Fruit fly (Drosophila melanogaster): ENCODE results near the gene CG42264.

CG42264 gene

DNA sequence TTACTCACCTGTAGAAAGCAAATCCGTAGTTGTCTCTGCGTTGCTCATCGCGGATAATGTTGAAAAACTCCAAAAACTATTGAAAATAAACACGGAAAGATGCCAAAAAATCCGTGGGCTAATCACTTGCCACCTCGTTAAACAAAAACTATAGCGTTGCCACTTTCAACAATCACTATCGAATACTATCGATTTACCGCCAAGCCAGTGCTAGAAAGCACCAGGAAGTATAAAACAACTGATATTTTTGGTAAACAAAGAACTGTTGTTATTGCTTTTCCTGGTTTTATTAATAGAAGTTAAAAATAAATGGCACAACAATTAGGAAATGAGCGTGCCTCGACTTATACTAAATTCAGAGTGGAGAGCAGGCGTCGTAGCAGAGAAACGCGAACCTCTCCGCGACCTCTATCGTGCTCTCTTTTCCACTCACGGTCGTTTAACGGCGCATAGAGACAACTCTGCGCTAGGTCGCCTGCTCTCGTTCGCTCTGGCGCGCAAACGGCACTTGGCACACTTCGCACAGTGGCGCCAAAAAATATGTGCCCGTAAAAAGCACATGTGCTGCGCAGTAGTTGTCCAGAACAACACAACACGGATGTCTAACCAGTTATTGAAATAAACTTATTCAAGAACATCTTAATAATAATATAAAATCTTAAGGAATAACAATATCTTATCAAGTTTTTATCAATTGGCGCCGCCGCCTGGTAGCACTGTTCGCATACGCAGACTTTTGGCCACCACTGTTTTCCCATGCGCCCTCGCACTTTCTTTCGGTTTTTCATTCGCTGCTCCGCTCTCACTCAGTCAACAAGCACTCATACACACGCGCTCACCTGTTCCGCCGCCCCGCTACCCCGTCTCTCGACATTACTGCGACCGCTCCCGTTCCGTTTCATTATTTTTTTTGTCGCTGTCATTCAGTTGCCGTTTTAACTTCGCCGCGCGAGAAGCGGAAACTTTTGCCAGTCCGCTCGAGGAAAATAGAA lies 21.3 kb downstream of the CG42264 start, which contains the start of the genes lin-52 and CG15771 (continued):
- peak; percentile 24 for TF ChIP-seq fu2 (GFP tag; optimal IDR thresholded peaks at IDR 0.05)
- peak; percentile 92 for TF ChIP-seq Nf-YC (tag; optimal IDR thresholded peaks at IDR 0.05)
- peak; percentile 93 for TF ChIP-seq Taf1 (GFP tag; IDR thresholded peaks at IDR 0.05)
- TF ChIP-seq Vsx1 (GFP tag; optimal IDR thresholded peaks at IDR 0.05), result peak; percentile 89
- peak; percentile 82 for TF ChIP-seq CG8765 (GFP tag; IDR thresholded peaks at IDR 0.05)
- TF ChIP-seq HHEX (GFP tag; optimal IDR thresholded peaks at IDR 0.05), result peak; percentile 97
- TF ChIP-seq CG34422 (GFP tag; IDR thresholded peaks at IDR 0.05), result peak; percentile 91
- TF ChIP-seq CG3838 (GFP tag; optimal IDR thresholded peaks at IDR 0.05), result peak; percentile 70
- peak; percentile 92 for TF ChIP-seq CG12219 (GFP tag; optimal IDR thresholded peaks at IDR 0.05)
- no peak for TF ChIP-seq hth (optimal IDR thresholded peaks at IDR 0.05)
- no peak for TF ChIP-seq hkb (optimal IDR thresholded peaks at IDR 0.05)
- peak; percentile 94 for TF ChIP-seq hkb (GFP tag; IDR thresholded peaks at IDR 0.05)
- peak; percentile 96 for TF ChIP-seq CG6689 (GFP tag; IDR thresholded peaks at IDR 0.05)
- TF ChIP-seq CG1603 (tag; optimal IDR thresholded peaks at IDR 0.05), result peak; percentile 85
- TF ChIP-seq CG4820 (GFP tag; optimal IDR thresholded peaks at IDR 0.05), result peak; percentile 86
- peak in 1 of 2 experiments; percentile 78 for TF ChIP-seq insv (GFP tag; optimal IDR thresholded peaks at IDR 0.05)
- TF ChIP-seq crol (GFP tag; IDR thresholded peaks at IDR 0.05), result peak; percentile 98
- TF ChIP-seq HLHmδ (GFP tag; optimal IDR thresholded peaks at IDR 0.05), result peak; percentile 41
- peak; percentile 92 for TF ChIP-seq CG4424 (GFP tag; optimal IDR thresholded peaks at IDR 0.05)
- peak; percentile 59 for TF ChIP-seq ERR (GFP tag; optimal IDR thresholded peaks at IDR 0.05)
- peak; percentile 97 for TF ChIP-seq YL-1 (GFP tag; optimal IDR thresholded peaks at IDR 0.05)
- peak; percentile 76 for TF ChIP-seq z (GFP tag; IDR thresholded peaks at IDR 0.05)
- no peak for TF ChIP-seq Lpt (GFP tag; optimal IDR thresholded peaks at IDR 0.05)
- TF ChIP-seq CG9727 (GFP tag; optimal IDR thresholded peaks at IDR 0.05), result peak; percentile 97
- TF ChIP-seq ac (GFP tag; optimal IDR thresholded peaks at IDR 0.05), result peak; percentile 81
- TF ChIP-seq CG12391 (tag; optimal IDR thresholded peaks at IDR 0.05), result peak; percentile 96
- 0 out of 2 replicates have a peak, but pooled peaks have one; percentile 15 for TF ChIP-seq sna (GFP tag; IDR thresholded peaks at IDR 0.05; ENCODE audit: partially characterized antibody)
- peak; percentile 88; the same call in 2 of the 4 replicates for TF ChIP-seq chinmo (GFP tag; IDR thresholded peaks at IDR 0.05; ENCODE audit: partially characterized antibody)
- TF ChIP-seq fd96Cb (tag; optimal IDR thresholded peaks at IDR 0.05), result peak; percentile 92
- peak; percentile 95 for TF ChIP-seq wor (GFP tag; IDR thresholded peaks at IDR 0.05)
- TF ChIP-seq pros (GFP tag; optimal IDR thresholded peaks at IDR 0.05), result peak; percentile 89
- peak; percentile 99 for TF ChIP-seq kni (GFP tag; optimal IDR thresholded peaks at IDR 0.05)
- no peak for TF ChIP-seq Elba2 (GFP tag; optimal IDR thresholded peaks at IDR 0.05)
- TF ChIP-seq CG4404 (GFP tag; IDR thresholded peaks at IDR 0.05), result peak; percentile 94
- TF ChIP-seq C15 (GFP tag; IDR thresholded peaks at IDR 0.05), result peak; percentile 87
- TF ChIP-seq gcm2 (GFP tag; optimal IDR thresholded peaks at IDR 0.05), result peak; percentile 90
- TF ChIP-seq Fer2 (tag; optimal IDR thresholded peaks at IDR 0.05), result peak; percentile 90
- TF ChIP-seq CG4282 (GFP tag; optimal IDR thresholded peaks at IDR 0.05), result peak; percentile 1
- TF ChIP-seq Drgx (GFP tag; IDR thresholded peaks at IDR 0.05), result peak; percentile 97
- TF ChIP-seq slbo (GFP tag; IDR thresholded peaks at IDR 0.05), result peak; percentile 96
- peak; percentile 78 for TF ChIP-seq CG30020 (tag; optimal IDR thresholded peaks at IDR 0.05)
- peak; percentile 92 for TF ChIP-seq lilli (GFP tag; optimal IDR thresholded peaks at IDR 0.05)
- TF ChIP-seq Hsf (GFP tag; optimal IDR thresholded peaks at IDR 0.05), result peak; percentile 86
- peak; percentile 85 for TF ChIP-seq B-H1 (GFP tag; IDR thresholded peaks at IDR 0.05)
- TF ChIP-seq cas (GFP tag; IDR thresholded peaks at IDR 0.05), result peak; percentile 87
- TF ChIP-seq gro (GFP tag; optimal IDR thresholded peaks at IDR 0.05), result peak; percentile 63
- TF ChIP-seq eve (GFP tag; optimal IDR thresholded peaks at IDR 0.05), result no peak
- TF ChIP-seq chm (GFP tag; IDR thresholded peaks at IDR 0.05), result peak; percentile 87
- TF ChIP-seq ewg (GFP tag; optimal IDR thresholded peaks at IDR 0.05), result peak; percentile 89
